Fruit fly (Drosophila melanogaster) Kc167 (cell line): Measurements from ENCODE around the gene CG33687.

Experiments
- Myc ChIP-seq: fragments of >200 bp; optimal IDR thresholded peaks from 2 replicates; lab custom pipeline; 2017; ENCODE audit warnings: missing external identifiers
- Sin3A ChIP-seq: fragments of >200 bp; optimal IDR thresholded peaks from 2 replicates; lab custom pipeline; 2018; ENCODE audit warnings: missing external identifiers
- h ChIP-seq: fragments of >200 bp; optimal IDR thresholded peaks from 3 replicates; lab custom pipeline; 2018; ENCODE audit warnings: missing external identifiers
- insv ChIP-seq: fragments of >200 bp; optimal IDR thresholded peaks from 3 replicates; lab custom pipeline; 2018; ENCODE audit warnings: missing external identifiers
- psq ChIP-seq: fragments of >200 bp; optimal IDR thresholded peaks from 2 replicates; lab custom pipeline; 2017; ENCODE audit warnings: missing external identifiers
- ttk ChIP-seq: sonication (Bioruptor generic); optimal IDR thresholded peaks from 2 replicates; lab custom pipeline; 2017; ENCODE audit warnings: missing external identifiers

DNA sequence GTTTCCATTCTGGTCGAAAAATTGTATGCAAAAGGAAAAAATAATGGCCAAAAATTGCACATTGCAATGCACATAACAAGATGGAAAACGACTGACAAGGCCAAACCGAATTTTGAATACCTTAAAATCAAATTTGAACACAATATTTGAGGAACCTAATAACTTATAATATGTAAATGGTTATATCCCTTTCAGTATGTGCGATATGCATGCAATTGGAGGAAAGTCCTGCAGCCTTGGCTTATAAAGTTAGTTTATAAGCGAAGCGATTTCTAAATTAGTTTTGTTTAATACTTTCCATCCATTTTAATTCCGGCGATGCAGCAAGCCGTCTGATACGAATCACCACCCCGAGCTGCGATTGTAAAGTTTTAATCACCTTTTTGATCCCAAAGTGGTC lies 27.5 kb downstream of the CG33687 start:
- TF ChIP-seq psq (lab: Kevin White, UChicago) = no peak
- TF ChIP-seq ttk (lab: Kevin White, UChicago) = no peak
- no peak for TF ChIP-seq h (lab: Kevin White, UChicago)
- TF ChIP-seq Sin3A (lab: Kevin White, UChicago) = no peak
- TF ChIP-seq insv (lab: Kevin White, UChicago) = no peak
- TF ChIP-seq Myc (lab: Kevin White, UChicago) = no peak
